Fruit fly (Drosophila melanogaster) whole organism, embryonic: ENCODE data around the gene CG17819.

Experiments used
- Atf3 ChIP-seq: fragments of 200-800 bp; sonication (Bioruptor generic); optimal IDR thresholded peaks from 3 replicates; lab custom pipeline; 2016; ENCODE audit warnings: missing biosample characterization, missing genetic modification characterization
- C15 ChIP-seq: fragments of 200-800 bp; sonication (Bioruptor generic); IDR thresholded peaks from 3 replicates; pipeline ENCODE4 v1.3.6; 2022; ENCODE audit warnings: missing biosample characterization, missing genetic modification characterization
- CG10654 ChIP-seq: fragments of 200-800 bp; sonication (Bioruptor generic); optimal IDR thresholded peaks from 2 replicates; lab custom pipeline; 2016; ENCODE audit warnings: missing biosample characterization, missing genetic modification characterization
- CG10959 ChIP-seq: fragments of 200-800 bp; sonication (Bioruptor generic); IDR thresholded peaks from 2 replicates; pipeline ENCODE4 v1.3.6; 2022; ENCODE audit warnings: missing biosample characterization, missing genetic modification characterization
- CG12391 ChIP-seq: fragments of 200-800 bp; sonication (Bioruptor generic); optimal IDR thresholded peaks from 3 replicates; lab custom pipeline; 2018; ENCODE audit warnings: missing biosample characterization, mild to moderate bottlenecking, missing genetic modification characterization, moderate library complexity
- CG13624 ChIP-seq: fragments of 200-800 bp; sonication (Bioruptor generic); optimal IDR thresholded peaks from 2 replicates; lab custom pipeline; 2016; ENCODE audit warnings: missing biosample characterization, missing genetic modification characterization
- CG15601 ChIP-seq: fragments of 200-800 bp; sonication (Bioruptor generic); optimal IDR thresholded peaks from 3 replicates; lab custom pipeline; 2019; ENCODE audit warnings: missing biosample characterization, mild to moderate bottlenecking, missing genetic modification characterization, moderate library complexity
- CG1792 ChIP-seq: fragments of 200-800 bp; sonication (Bioruptor generic); optimal IDR thresholded peaks from 2 replicates; lab custom pipeline; 2016; ENCODE audit warnings: missing biosample characterization, missing genetic modification characterization
- CG18476 ChIP-seq: fragments of 200-800 bp; sonication (Bioruptor generic); optimal IDR thresholded peaks from 2 replicates; lab custom pipeline; 2016; ENCODE audit warnings: missing biosample characterization, mild to moderate bottlenecking, missing genetic modification characterization
- CG3847 ChIP-seq: fragments of 200-800 bp; sonication (Bioruptor generic); IDR thresholded peaks from 2 replicates; pipeline ENCODE4 v1.3.6; 2022; ENCODE audit warnings: missing biosample characterization, missing genetic modification characterization
- CG4328 ChIP-seq: fragments of 200-800 bp; sonication (Bioruptor generic); optimal IDR thresholded peaks from 3 replicates; lab custom pipeline; 2017; ENCODE audit warnings: missing biosample characterization, missing genetic modification reagents, missing genetic modification characterization
- CG7271 ChIP-seq: fragments of 200-800 bp; sonication (Bioruptor generic); optimal IDR thresholded peaks from 2 replicates; lab custom pipeline; 2018; ENCODE audit warnings: missing biosample characterization, mild to moderate bottlenecking, missing genetic modification characterization, moderate library complexity
- CG8089 ChIP-seq: fragments of 200-800 bp; sonication (Bioruptor generic); optimal IDR thresholded peaks from 3 replicates; lab custom pipeline; 2016; ENCODE audit warnings: missing biosample characterization, missing genetic modification characterization
- CG8359 ChIP-seq: fragments of 200-800 bp; sonication (Bioruptor generic); optimal IDR thresholded peaks from 2 replicates; lab custom pipeline; 2017; ENCODE audit warnings: missing biosample characterization, mild to moderate bottlenecking, missing genetic modification characterization, borderline replicate concordance
- CG8478 ChIP-seq: fragments of >200 bp; optimal IDR thresholded peaks from 2 replicates; lab custom pipeline; 2018
- CG9797 ChIP-seq: fragments of 200-800 bp; sonication (Bioruptor generic); optimal IDR thresholded peaks from 3 replicates; lab custom pipeline; 2018; ENCODE audit warnings: missing biosample characterization, mild to moderate bottlenecking, missing genetic modification characterization
- Camta ChIP-seq: fragments of 200-800 bp; sonication (Bioruptor generic); optimal IDR thresholded peaks from 2 replicates; lab custom pipeline; 2016; ENCODE audit warnings: missing biosample characterization, missing genetic modification characterization
- Chrac-16 ChIP-seq: fragments of 200-800 bp; sonication (Bioruptor generic); optimal IDR thresholded peaks from 3 replicates; lab custom pipeline; 2016; ENCODE audit warnings: missing biosample characterization, missing genetic modification characterization
- Dbx ChIP-seq: fragments of 200-800 bp; sonication (Bioruptor generic); IDR thresholded peaks from 3 replicates; pipeline ENCODE4 v1.3.6; 2022; ENCODE audit warnings: missing biosample characterization, missing genetic modification characterization
- Deaf1 ChIP-seq: fragments of 200-800 bp; optimal IDR thresholded peaks from 3 replicates; lab custom pipeline; 2019; ENCODE audit warnings: missing biosample characterization, mild to moderate bottlenecking, missing genetic modification characterization, moderate library complexity
- HmgD ChIP-seq: fragments of 200-800 bp; sonication (Bioruptor generic); optimal IDR thresholded peaks from 3 replicates; lab custom pipeline; 2016; ENCODE audit warnings: missing biosample characterization, missing genetic modification characterization
- HmgZ ChIP-seq: fragments of 200-800 bp; sonication (Bioruptor generic); optimal IDR thresholded peaks from 2 replicates; lab custom pipeline; 2018; ENCODE audit warnings: missing biosample characterization, mild to moderate bottlenecking, missing genetic modification characterization
- Hr3 ChIP-seq: fragments of 200-800 bp; sonication (Bioruptor generic); optimal IDR thresholded peaks from 3 replicates; lab custom pipeline; 2016; ENCODE audit warnings: missing biosample characterization, missing genetic modification characterization
- Hr39 ChIP-seq: fragments of >200 bp; optimal IDR thresholded peaks from 2 replicates; lab custom pipeline; 2017
- Kr ChIP-seq: fragments of 200-800 bp; sonication (Bioruptor generic); optimal IDR thresholded peaks from 2 replicates; lab custom pipeline; 2017; ENCODE audit warnings: missing biosample characterization, mild to moderate bottlenecking, missing genetic modification characterization
- NK7.1 ChIP-seq: fragments of 200-800 bp; sonication (Bioruptor generic); optimal IDR thresholded peaks from 3 replicates; lab custom pipeline; 2016; ENCODE audit warnings: missing biosample characterization, missing genetic modification characterization
- Ptx1 ChIP-seq: fragments of 200-800 bp; sonication (Bioruptor generic); IDR thresholded peaks from 2 replicates; pipeline ENCODE4 v1.3.6; 2022; ENCODE audit warnings: missing biosample characterization, missing genetic modification characterization
- Sox100B ChIP-seq: fragments of 200-800 bp; sonication (Bioruptor generic); optimal IDR thresholded peaks from 3 replicates; lab custom pipeline; 2018; ENCODE audit warnings: missing biosample characterization, mild to moderate bottlenecking, missing genetic modification characterization
- Usf ChIP-seq: fragments of 200-800 bp; sonication (Bioruptor generic); optimal IDR thresholded peaks from 2 replicates; lab custom pipeline; 2017; ENCODE audit warnings: missing genotype, missing biosample characterization, missing genetic modification characterization
- bbx ChIP-seq: fragments of 200-800 bp; sonication (Bioruptor generic); IDR thresholded peaks from 2 replicates; pipeline ENCODE4 v1.3.6; 2022; ENCODE audit warnings: missing biosample characterization, missing genetic modification characterization; ENCODE audit not compliant: partially characterized antibody
- bowl ChIP-seq: fragments of 200-800 bp; sonication (Bioruptor generic); IDR thresholded peaks from 2 replicates; pipeline ENCODE4 v1.3.6; 2022; ENCODE audit warnings: missing biosample characterization, missing genetic modification characterization
- caup ChIP-seq: fragments of 200-800 bp; sonication (Bioruptor generic); optimal IDR thresholded peaks from 3 replicates; lab custom pipeline; 2017; ENCODE audit warnings: missing biosample characterization, mild to moderate bottlenecking, missing genetic modification characterization, moderate library complexity; ENCODE audit not compliant: severe bottlenecking
- chm ChIP-seq: fragments of 200-800 bp; sonication (Bioruptor generic); IDR thresholded peaks from 2 replicates; pipeline ENCODE4 v1.3.6; 2022; ENCODE audit warnings: missing biosample characterization, missing genetic modification characterization
- crol ChIP-seq: fragments of 200-800 bp; sonication (Bioruptor generic); IDR thresholded peaks from 2 replicates; pipeline ENCODE4 v1.3.6; 2022; ENCODE audit warnings: missing biosample characterization, missing genetic modification characterization
- dm ChIP-seq: fragments of 200-800 bp; sonication (Bioruptor generic); optimal IDR thresholded peaks from 3 replicates; lab custom pipeline; 2016; ENCODE audit warnings: missing biosample characterization, missing genetic modification characterization
- dpn ChIP-seq, 2 experiments: fragments of 200-800 bp; sonication (Bioruptor generic); optimal IDR thresholded peaks; 3 replicates each; lab custom pipeline; 2016; ENCODE audit warnings: missing biosample characterization in 2 of 2, missing genetic modification characterization in 2 of 2
- fd64A ChIP-seq: fragments of 200-800 bp; sonication (Bioruptor generic); optimal IDR thresholded peaks from 3 replicates; lab custom pipeline; 2018; ENCODE audit warnings: missing biosample characterization, mild to moderate bottlenecking, missing genetic modification characterization
- grau ChIP-seq: fragments of 200-800 bp; optimal IDR thresholded peaks from 3 replicates; lab custom pipeline; 2019; ENCODE audit warnings: missing biosample characterization, mild to moderate bottlenecking, missing genetic modification characterization, moderate library complexity
- gsb ChIP-seq: fragments of 200-800 bp; sonication (Bioruptor generic); IDR thresholded peaks from 2 replicates; pipeline ENCODE4 v1.3.6; 2022; ENCODE audit warnings: missing biosample characterization, missing genetic modification characterization
- ham ChIP-seq: fragments of 200-800 bp; sonication (Bioruptor generic); IDR thresholded peaks from 2 replicates; pipeline ENCODE4 v1.3.6; 2022; ENCODE audit warnings: missing biosample characterization, missing genetic modification characterization
- hb ChIP-seq: fragments of 200-800 bp; sonication (Bioruptor generic); IDR thresholded peaks from 3 replicates; pipeline ENCODE4 v1.3.6; 2022; ENCODE audit warnings: missing biosample characterization, missing genetic modification characterization; ENCODE audit not compliant: partially characterized antibody
- insv ChIP-seq, 2 experiments: fragments of 200-800 bp; sonication (Bioruptor generic); optimal IDR thresholded peaks; 3 replicates each; lab custom pipeline; 2016 to 2018; ENCODE audit warnings: missing biosample characterization in 2 of 2, missing genetic modification characterization in 2 of 2
- klu ChIP-seq: fragments of 200-800 bp; sonication (Bioruptor generic); IDR thresholded peaks from 2 replicates; pipeline ENCODE4 v1.3.6; 2022; ENCODE audit warnings: missing biosample characterization, missing genetic modification characterization
- knrl ChIP-seq: fragments of 200-800 bp; sonication (Bioruptor generic); IDR thresholded peaks from 3 replicates; pipeline ENCODE4 v1.3.6; 2022; ENCODE audit warnings: missing biosample characterization, missing genetic modification characterization; ENCODE audit not compliant: partially characterized antibody
- peb ChIP-seq: fragments of 200-800 bp; sonication (Bioruptor generic); IDR thresholded peaks from 2 replicates; pipeline ENCODE4 v1.3.6; 2022; ENCODE audit warnings: missing biosample characterization, missing genetic modification characterization
- sqz ChIP-seq: fragments of 200-800 bp; sonication (Bioruptor generic); optimal IDR thresholded peaks from 3 replicates; lab custom pipeline; 2018; ENCODE audit warnings: missing biosample characterization, mild to moderate bottlenecking, missing genetic modification characterization
- tin ChIP-seq: fragments of 200-800 bp; sonication (Bioruptor generic); optimal IDR thresholded peaks from 3 replicates; lab custom pipeline; 2016; ENCODE audit warnings: missing biosample characterization, missing genetic modification characterization
- tll ChIP-seq, 2 experiments: fragments of 200-800 bp in 1 of 2; fragments of >200 bp in 1 of 2; sonication (Bioruptor generic) in 1 of 2; optimal IDR thresholded peaks; 2 replicates each; lab custom pipeline; 2017 to 2019; ENCODE audit warnings: missing biosample characterization in 2 of 2, missing genetic modification characterization in 2 of 2, mild to moderate bottlenecking in 1 of 2, moderate library complexity in 1 of 2
- ttk ChIP-seq: fragments of 200-800 bp; sonication (Bioruptor generic); IDR thresholded peaks from 2 replicates; pipeline ENCODE4 v2.1.2; 2022; ENCODE audit warnings: missing biosample characterization, missing genetic modification characterization
- unc-4 ChIP-seq: fragments of 200-800 bp; sonication (Bioruptor generic); IDR thresholded peaks from 2 replicates; pipeline ENCODE4 v1.3.6; 2022; ENCODE audit warnings: missing biosample characterization, missing genetic modification characterization; ENCODE audit not compliant: partially characterized antibody
- wdn ChIP-seq: fragments of 200-800 bp; sonication (Bioruptor generic); IDR thresholded peaks from 2 replicates; pipeline ENCODE4 v1.3.6; 2022; ENCODE audit warnings: missing biosample characterization, missing genetic modification characterization

CG17819 gene

dm6 chr3R:21854574-21855468 is 30.5 kb downstream of the CG17819 start (continued):
- TF ChIP-seq dpn (GFP tag; optimal IDR thresholded peaks at IDR 0.05; lab: Kevin White, UChicago) = no peak
- no peak for TF ChIP-seq Hr3 (GFP tag; lab: Kevin White, UChicago)
- no peak for TF ChIP-seq tin (GFP tag; lab: Kevin White, UChicago)
- TF ChIP-seq sqz (GFP tag; lab: Kevin White, UChicago) = peak; percentile 54
- no peak for TF ChIP-seq wdn
- no peak for TF ChIP-seq CG8359 (GFP tag; lab: Kevin White, UChicago)
- no peak for TF ChIP-seq CG7271 (tag; lab: Kevin White, UChicago)
- no peak for TF ChIP-seq Kr (GFP tag; lab: Kevin White, UChicago)
- TF ChIP-seq HmgD (GFP tag; lab: Kevin White, UChicago) = no peak
- no peak for TF ChIP-seq hb (GFP tag; lab: Robert Waterston, UW)
- no peak for TF ChIP-seq Atf3
- no peak for TF ChIP-seq unc-4 (GFP tag; lab: Robert Waterston, UW)
- TF ChIP-seq Camta = no peak
- no peak for TF ChIP-seq CG9797 (GFP tag; lab: Kevin White, UChicago)
- no peak for TF ChIP-seq gsb
- TF ChIP-seq CG15601 (tag; lab: Kevin White, UChicago) = no peak
- no peak for TF ChIP-seq Sox100B (GFP tag; lab: Kevin White, UChicago)
- no peak for TF ChIP-seq CG10654 (GFP tag; lab: Kevin White, UChicago)
- no peak for TF ChIP-seq NK7.1 (GFP tag; lab: Kevin White, UChicago)
- no peak for TF ChIP-seq klu
- TF ChIP-seq CG1792 (GFP tag; lab: Kevin White, UChicago) = no peak
- no peak for TF ChIP-seq bowl (GFP tag; lab: Robert Waterston, UW)
- no peak for TF ChIP-seq peb (GFP tag; lab: Robert Waterston, UW)
- peak in 1 of 2 experiments; percentile 51 for TF ChIP-seq insv (GFP tag; optimal IDR thresholded peaks at IDR 0.05; lab: Kevin White, UChicago)
- no peak for TF ChIP-seq CG18476
- no peak for TF ChIP-seq Usf
- TF ChIP-seq CG3847 (GFP tag; lab: Robert Waterston, UW) = no peak
- peak; percentile 27 for TF ChIP-seq chm (GFP tag; lab: Robert Waterston, UW)
- no peak for TF ChIP-seq Ptx1
- no peak for TF ChIP-seq Chrac-16 (GFP tag; lab: Kevin White, UChicago)
- no peak for TF ChIP-seq dm (GFP tag; lab: Kevin White, UChicago)
- no peak for TF ChIP-seq CG12391 (tag; lab: Kevin White, UChicago)
- TF ChIP-seq ham (GFP tag; lab: Robert Waterston, UW) = no peak
- no peak for TF ChIP-seq Deaf1 (tag; lab: Kevin White, UChicago)
- peak; percentile 21 for TF ChIP-seq grau (tag; lab: Kevin White, UChicago)
- no peak for TF ChIP-seq CG10959 (GFP tag; lab: Robert Waterston, UW)
- TF ChIP-seq C15 (GFP tag; lab: Robert Waterston, UW) = no peak
- no peak for TF ChIP-seq crol (GFP tag; lab: Robert Waterston, UW)
- TF ChIP-seq HmgZ (tag; lab: Kevin White, UChicago) = no peak
- no peak for TF ChIP-seq CG13624
- no peak for TF ChIP-seq bbx (GFP tag; lab: Robert Waterston, UW)
- TF ChIP-seq ttk = no peak
- no peak for TF ChIP-seq CG8478
- no peak for TF ChIP-seq CG8089 (GFP tag; lab: Kevin White, UChicago)
- no peak for TF ChIP-seq CG4328 (GFP tag; lab: Kevin White, UChicago)
- no peak for TF ChIP-seq tll (GFP tag; optimal IDR thresholded peaks at IDR 0.05; lab: Kevin White, UChicago)
- no peak for TF ChIP-seq Dbx (GFP tag; lab: Robert Waterston, UW)
- no peak for TF ChIP-seq caup (GFP tag; lab: Kevin White, UChicago)
- TF ChIP-seq Hr39 = no peak
- TF ChIP-seq fd64A = no peak
- no peak for TF ChIP-seq knrl (GFP tag; lab: Robert Waterston, UW)
